Fruit fly (Drosophila melanogaster): ENCODE data around the gene CG9154.

CG9154 gene

dm6 chr2L:6088371-6089365 lies 18.2 kb upstream of the CG9154 start (continued):
- TF ChIP-seq CG9705 (GFP tag; optimal IDR thresholded peaks at IDR 0.05) (peak; percentile 21), Vsx2 (GFP tag; optimal IDR thresholded peaks at IDR 0.05; ENCODE audit: partially characterized antibody) (peak; percentile 48), Hr83 (GFP tag; optimal IDR thresholded peaks at IDR 0.05; ENCODE audit: poor library complexity, severe bottlenecking) (peak; percentile 9)

- TF ChIP-seq Jra (GFP tag; optimal IDR thresholded peaks at IDR 0.05) (no peak), Hnf4 (GFP tag; optimal IDR thresholded peaks at IDR 0.05) (no peak), jim (GFP tag; optimal IDR thresholded peaks at IDR 0.05) (peak; percentile 26), brk (GFP tag; optimal IDR thresholded peaks at IDR 0.05) (no peak), N (GFP tag; optimal IDR thresholded peaks at IDR 0.05) (no peak), Hr78 (GFP tag; optimal IDR thresholded peaks at IDR 0.05) (no peak), CrebA (GFP tag; optimal IDR thresholded peaks at IDR 0.05; ENCODE audit: borderline replicate concordance) (no peak), Vsx2 (GFP tag; optimal IDR thresholded peaks at IDR 0.05; ENCODE audit: partially characterized antibody) (no peak), Sp1 (GFP tag; optimal IDR thresholded peaks at IDR 0.05) (peak; percentile 18), fru (GFP tag; optimal IDR thresholded peaks at IDR 0.05) (no peak), br (GFP tag; optimal IDR thresholded peaks at IDR 0.05) (peak; percentile 12), Dif (GFP tag; optimal IDR thresholded peaks at IDR 0.05; ENCODE audit: partially characterized antibody) (peak; percentile 24), foxo (GFP tag; optimal IDR thresholded peaks at IDR 0.05) (no peak), Hr83 (GFP tag; optimal IDR thresholded peaks at IDR 0.05; ENCODE audit: poor library complexity, severe bottlenecking) (peak; percentile 64), Mio (GFP tag; optimal IDR thresholded peaks at IDR 0.05) (no peak), rgr (GFP tag; optimal IDR thresholded peaks at IDR 0.05) (no peak), Rel (GFP tag; optimal IDR thresholded peaks at IDR 0.05) (no peak), Rel (tag; optimal IDR thresholded peaks at IDR 0.05) (peak; percentile 88)
These were observed 17.2 kb upstream of the CG9154 start for dm6 chr2L:6087685-6088084.

DNA sequence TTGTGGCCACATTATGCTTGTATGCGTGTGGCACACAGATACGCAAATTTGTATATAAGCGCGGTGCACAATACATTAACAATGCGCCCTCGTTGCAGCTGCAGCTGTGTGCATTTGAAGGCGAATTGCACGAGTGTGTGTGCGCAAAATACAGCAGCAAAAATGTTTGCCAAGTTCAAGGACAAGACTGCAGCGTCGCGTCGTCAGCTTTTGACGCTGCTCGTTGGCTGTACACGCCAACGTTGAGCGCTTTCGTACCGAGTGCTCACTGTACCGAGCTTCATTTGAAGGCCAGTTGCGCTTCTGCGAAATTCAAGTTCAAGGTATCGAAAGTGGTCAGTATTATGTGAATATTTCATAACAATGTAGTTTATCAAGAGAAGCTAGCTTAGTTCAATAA lies 16.3 kb upstream of the CG9154 start:
- no peak for TF ChIP-seq Dfd (GFP tag; optimal IDR thresholded peaks at IDR 0.05)
- no peak for TF ChIP-seq CG32264 (GFP tag; optimal IDR thresholded peaks at IDR 0.05)
- no peak for TF ChIP-seq psq (GFP tag; optimal IDR thresholded peaks at IDR 0.05)
- peak; percentile 14 for TF ChIP-seq Dif (GFP tag; optimal IDR thresholded peaks at IDR 0.05; ENCODE audit: partially characterized antibody)
- peak; percentile 36 for TF ChIP-seq HLH106 (tag; optimal IDR thresholded peaks at IDR 0.05)
- TF ChIP-seq usp (GFP tag; optimal IDR thresholded peaks at IDR 0.05) = no peak
- no peak for TF ChIP-seq Mio (GFP tag; optimal IDR thresholded peaks at IDR 0.05)
- no peak for TF ChIP-seq Myc (optimal IDR thresholded peaks at IDR 0.05)
- TF ChIP-seq Jra (GFP tag; optimal IDR thresholded peaks at IDR 0.05) = no peak
- TF ChIP-seq woc (GFP tag; optimal IDR thresholded peaks at IDR 0.05) = no peak
- no peak for TF ChIP-seq Sp1 (GFP tag; optimal IDR thresholded peaks at IDR 0.05)
- no peak for TF ChIP-seq Abd-B (GFP tag; optimal IDR thresholded peaks at IDR 0.05)
- TF ChIP-seq dsf (GFP tag; optimal IDR thresholded peaks at IDR 0.05; ENCODE audit: borderline replicate concordance) = no peak
- no peak for TF ChIP-seq Rel (GFP tag; optimal IDR thresholded peaks at IDR 0.05)
- TF ChIP-seq Rel (tag; optimal IDR thresholded peaks at IDR 0.05) = peak; percentile 2
- no peak for TF ChIP-seq dl (GFP tag; optimal IDR thresholded peaks at IDR 0.05; ENCODE audit: insufficient read depth in 1 of 2, partially characterized antibody in 2 of 2)
- peak; percentile 40 for TF ChIP-seq Hr83 (GFP tag; optimal IDR thresholded peaks at IDR 0.05; ENCODE audit: poor library complexity, severe bottlenecking)
- TF ChIP-seq rgr (GFP tag; optimal IDR thresholded peaks at IDR 0.05) = no peak
- peak; percentile 13 for TF ChIP-seq OdsH (GFP tag; optimal IDR thresholded peaks at IDR 0.05)
- no peak for TF ChIP-seq sv (GFP tag; optimal IDR thresholded peaks at IDR 0.05)
- TF ChIP-seq h (GFP tag; optimal IDR thresholded peaks at IDR 0.05) = no peak
- no peak for TF ChIP-seq Hr78 (GFP tag; optimal IDR thresholded peaks at IDR 0.05)
- TF ChIP-seq Hnf4 (GFP tag; optimal IDR thresholded peaks at IDR 0.05) = no peak
- TF ChIP-seq N (GFP tag; optimal IDR thresholded peaks at IDR 0.05) = peak; percentile 57
- no peak for TF ChIP-seq lola (GFP tag; optimal IDR thresholded peaks at IDR 0.05)
- no peak for TF ChIP-seq tai (GFP tag; optimal IDR thresholded peaks at IDR 0.05)
- TF ChIP-seq br (GFP tag; optimal IDR thresholded peaks at IDR 0.05) = no peak
- TF ChIP-seq dmrt93B (GFP tag; optimal IDR thresholded peaks at IDR 0.05) = no peak
- TF ChIP-seq foxo (GFP tag; optimal IDR thresholded peaks at IDR 0.05) = no peak
- no peak for TF ChIP-seq jim (GFP tag; optimal IDR thresholded peaks at IDR 0.05)
- TF ChIP-seq fru (GFP tag; optimal IDR thresholded peaks at IDR 0.05) = no peak
- no peak for TF ChIP-seq brk (GFP tag; optimal IDR thresholded peaks at IDR 0.05)
- TF ChIP-seq CG9705 (GFP tag; optimal IDR thresholded peaks at IDR 0.05) = no peak
- TF ChIP-seq GATAd (GFP tag; optimal IDR thresholded peaks at IDR 0.05) = no peak
- TF ChIP-seq sage (GFP tag; optimal IDR thresholded peaks at IDR 0.05) = no peak
- TF ChIP-seq ey (GFP tag; optimal IDR thresholded peaks at IDR 0.05) = no peak

All from whole organism, wandering third instar larva.